Fruit fly (Drosophila melanogaster): Measurements from ENCODE around the gene CG12746.

dm6 chr3R:5520566-5520965, 44.1 kb upstream of the CG12746 start:
- TF ChIP-seq bowl (GFP tag; IDR thresholded peaks at IDR 0.05) (no peak), CG4360 (GFP tag; IDR thresholded peaks at IDR 0.05) (no peak)

All from whole organism, embryonic.